Worm (Caenorhabditis elegans) whole organism, L1 larva: Measurements from ENCODE around the gene rps-23.
A peak's percentile ranks its signal among the peaks of the same experiment; 100 is the strongest.

Experiments
- C04F5.9 ChIP-seq: sonication (generic microtip); optimal IDR thresholded peaks from 2 replicates; lab custom pipeline; 2016; ENCODE audit warnings: missing genetic modification characterization, missing compliant biosample characterization
- C34B4.2 ChIP-seq: sonication (generic microtip); optimal IDR thresholded peaks from 2 replicates; lab custom pipeline; 2017; ENCODE audit warnings: mild to moderate bottlenecking, missing genetic modification characterization, missing compliant biosample characterization
- F16B12.6 ChIP-seq: fragments of 150-350 bp; optimal IDR thresholded peaks from 2 replicates; lab custom pipeline; 2014; ENCODE audit warnings: missing biosample characterization, missing genetic modification characterization
- Y116A8C.19 ChIP-seq: sonication (generic microtip); optimal IDR thresholded peaks from 2 replicates; lab custom pipeline; 2016; ENCODE audit warnings: missing compliant biosample characterization, missing genetic modification characterization, borderline replicate concordance
- aha-1 ChIP-seq: fragments of 150-350 bp; optimal IDR thresholded peaks from 2 replicates; lab custom pipeline; 2014; ENCODE audit warnings: missing biosample characterization, missing genetic modification characterization
- alr-1 ChIP-seq: fragments of 200-800 bp; sonication (Bioruptor generic); optimal IDR thresholded peaks from 2 replicates; lab custom pipeline; 2018; ENCODE audit warnings: borderline replicate concordance, mild to moderate bottlenecking, missing genetic modification characterization, missing compliant biosample characterization
- ama-1 ChIP-seq: fragments of 150-350 bp; optimal IDR thresholded peaks from 2 replicates; lab custom pipeline; 2014
- blmp-1 ChIP-seq: fragments of 150-350 bp; optimal IDR thresholded peaks from 2 replicates; lab custom pipeline; 2014; ENCODE audit warnings: missing biosample characterization, missing genetic modification characterization
- ceh-63 ChIP-seq: fragments of 200-800 bp; sonication (Bioruptor generic); optimal IDR thresholded peaks from 2 replicates; lab custom pipeline; 2018; ENCODE audit warnings: mild to moderate bottlenecking, missing genetic modification characterization, missing compliant biosample characterization
- ceh-8 ChIP-seq: fragments of 200-800 bp; sonication (Bioruptor generic); optimal IDR thresholded peaks from 2 replicates; lab custom pipeline; 2018; ENCODE audit warnings: mild to moderate bottlenecking, missing genetic modification characterization, moderate library complexity, missing compliant biosample characterization
- ceh-82 ChIP-seq, 3 experiments: fragments of 150-350 bp in 1 of 3; sonication (generic microtip) in 2 of 3; optimal IDR thresholded peaks; 2 replicates each; lab custom pipeline; 2014 to 2017; ENCODE audit warnings: missing biosample characterization in 3 of 3, missing genetic modification characterization in 3 of 3
- ceh-88 ChIP-seq: fragments of 200-800 bp; sonication (Bioruptor generic); IDR thresholded peaks from 2 replicates; pipeline ENCODE4 v1.3.6; 2022; ENCODE audit warnings: missing genetic modification characterization, missing compliant biosample characterization
- ceh-90 ChIP-seq: sonication (generic microtip); optimal IDR thresholded peaks from 2 replicates; lab custom pipeline; 2016; ENCODE audit warnings: missing genetic modification characterization, missing compliant biosample characterization
- dpl-1 ChIP-seq, 3 experiments: fragments of 150-350 bp in 2 of 3; sonication (generic microtip) in 1 of 3; optimal IDR thresholded peaks; 2 replicates each; lab custom pipeline; 2014 to 2017; ENCODE audit warnings: missing biosample characterization in 3 of 3, missing genetic modification characterization in 3 of 3, missing genetic modification reagents in 3 of 3
- efl-3 ChIP-seq: fragments of 200-800 bp; sonication (Bioruptor generic); optimal IDR thresholded peaks from 2 replicates; lab custom pipeline; 2018; ENCODE audit warnings: mild to moderate bottlenecking, missing genetic modification characterization, missing compliant biosample characterization
- egl-27 ChIP-seq, 2 experiments: fragments of 150-350 bp in 1 of 2; sonication (generic microtip); optimal IDR thresholded peaks; 3 replicates each; lab custom pipeline; 2017 to 2018; ENCODE audit warnings: missing biosample characterization in 2 of 2, missing genetic modification characterization in 2 of 2, missing genetic modification reagents in 2 of 2
- elt-2 ChIP-seq: sonication (generic microtip); optimal IDR thresholded peaks from 2 replicates; lab custom pipeline; 2016; ENCODE audit warnings: missing genetic modification characterization, mild to moderate bottlenecking, inconsistent platforms, missing compliant biosample characterization, missing genetic modification reagents
- elt-3 ChIP-seq, 6 experiments: fragments of 150-350 bp in 1 of 6; sonication (generic microtip); optimal IDR thresholded peaks; 2 replicates each; lab custom pipeline; 2017 to 2018; ENCODE audit warnings: missing biosample characterization in 6 of 6, missing genetic modification characterization in 6 of 6, inconsistent platforms in 1 of 6
- ets-5 ChIP-seq: fragments of 200-800 bp; sonication (Bioruptor generic); IDR thresholded peaks from 2 replicates; pipeline ENCODE4 v1.3.6; 2022; ENCODE audit warnings: missing genetic modification characterization, missing compliant biosample characterization
- fkh-4 ChIP-seq: sonication (generic microtip); optimal IDR thresholded peaks from 2 replicates; lab custom pipeline; 2016; ENCODE audit warnings: missing compliant biosample characterization, missing genetic modification characterization, borderline replicate concordance
- fkh-8 ChIP-seq: sonication (generic microtip); optimal IDR thresholded peaks from 2 replicates; lab custom pipeline; 2016; ENCODE audit warnings: mild to moderate bottlenecking, missing genetic modification characterization, missing compliant biosample characterization
- grh-1 ChIP-seq: fragments of 200-800 bp; sonication (Bioruptor generic); IDR thresholded peaks from 2 replicates; pipeline ENCODE4 v1.3.6; 2022; ENCODE audit warnings: missing genetic modification reagents, missing genetic modification characterization, missing compliant biosample characterization
- hlh-17 ChIP-seq: fragments of 200-800 bp; sonication (Bioruptor generic); optimal IDR thresholded peaks from 2 replicates; lab custom pipeline; 2018; ENCODE audit warnings: missing genetic modification characterization, mild to moderate bottlenecking, missing compliant biosample characterization, moderate library complexity, borderline replicate concordance
- hlh-4 ChIP-seq: sonication (generic microtip); optimal IDR thresholded peaks from 2 replicates; lab custom pipeline; 2016; ENCODE audit warnings: mild to moderate bottlenecking, missing genetic modification characterization, missing compliant biosample characterization
- irx-1 ChIP-seq: sonication (generic microtip); optimal IDR thresholded peaks from 2 replicates; lab custom pipeline; 2016; ENCODE audit warnings: missing genetic modification characterization, missing compliant biosample characterization
- jun-1 ChIP-seq: fragments of 150-350 bp; optimal IDR thresholded peaks from 2 replicates; lab custom pipeline; 2014; ENCODE audit warnings: missing biosample characterization, missing genetic modification reagents, missing genetic modification characterization
- lin-14 ChIP-seq: fragments of 200-800 bp; sonication (Bioruptor generic); optimal IDR thresholded peaks from 2 replicates; lab custom pipeline; 2018; ENCODE audit warnings: mild to moderate bottlenecking, missing genetic modification characterization, moderate library complexity, missing compliant biosample characterization
- lin-35 ChIP-seq, 2 experiments: fragments of 150-350 bp; optimal IDR thresholded peaks; 2 replicates each; lab custom pipeline; 2014; ENCODE audit warnings: missing biosample characterization in 2 of 2, missing genetic modification characterization in 2 of 2, missing genetic modification reagents in 2 of 2
- lin-39 ChIP-seq: fragments of 150-350 bp; optimal IDR thresholded peaks from 2 replicates; lab custom pipeline; 2014; ENCODE audit warnings: missing biosample characterization, missing genetic modification reagents, missing genetic modification characterization
- lir-3 ChIP-seq: sonication (generic microtip); optimal IDR thresholded peaks from 2 replicates; lab custom pipeline; 2016; ENCODE audit warnings: mild to moderate bottlenecking, missing genetic modification characterization, moderate library complexity, missing compliant biosample characterization; ENCODE audit not compliant: poor library complexity
- lsy-2 ChIP-seq, 2 experiments: fragments of 150-350 bp; optimal IDR thresholded peaks; 2 replicates each; lab custom pipeline; 2014; ENCODE audit warnings: missing biosample characterization in 2 of 2, missing genetic modification characterization in 2 of 2
- mab-9 ChIP-seq: fragments of 200-800 bp; sonication (Bioruptor generic); IDR thresholded peaks from 2 replicates; pipeline ENCODE4 v1.3.6; 2022; ENCODE audit warnings: missing genetic modification reagents, missing genetic modification characterization, missing compliant biosample characterization
- mdl-1 ChIP-seq, 2 experiments: fragments of 150-350 bp; optimal IDR thresholded peaks; 2 replicates each; lab custom pipeline; 2014 to 2017; ENCODE audit warnings: missing biosample characterization in 2 of 2, missing genetic modification characterization in 2 of 2, inconsistent platforms in 1 of 2
- mef-2 ChIP-seq: fragments of 150-350 bp; optimal IDR thresholded peaks from 2 replicates; lab custom pipeline; 2014; ENCODE audit warnings: missing biosample characterization, missing genetic modification characterization
- nhr-11 ChIP-seq: fragments of 150-350 bp; optimal IDR thresholded peaks from 2 replicates; lab custom pipeline; 2014; ENCODE audit warnings: missing biosample characterization, missing genetic modification characterization
- nhr-20 ChIP-seq: sonication (generic microtip); optimal IDR thresholded peaks from 2 replicates; lab custom pipeline; 2016; ENCODE audit warnings: mild to moderate bottlenecking, missing genetic modification characterization, missing compliant biosample characterization
- nhr-237 ChIP-seq: fragments of 150-350 bp; optimal IDR thresholded peaks from 2 replicates; lab custom pipeline; 2014; ENCODE audit warnings: missing biosample characterization, missing genetic modification characterization
- nhr-77 ChIP-seq: fragments of 150-350 bp; optimal IDR thresholded peaks from 2 replicates; lab custom pipeline; 2014; ENCODE audit warnings: missing biosample characterization, missing genetic modification characterization
- nhr-84 ChIP-seq: sonication (generic microtip); optimal IDR thresholded peaks from 2 replicates; lab custom pipeline; 2017; ENCODE audit warnings: missing biosample characterization, missing genetic modification characterization
- nhr-85 ChIP-seq: sonication (generic microtip); peaks from one replicate; lab custom pipeline; 2016; ENCODE audit warnings: missing genetic modification characterization, inconsistent platforms, missing compliant biosample characterization
- nhr-90 ChIP-seq: sonication (generic microtip); optimal IDR thresholded peaks from 2 replicates; lab custom pipeline; 2016; ENCODE audit warnings: mild to moderate bottlenecking, missing genetic modification characterization, missing compliant biosample characterization; ENCODE audit not compliant: poor library complexity
- pag-3 ChIP-seq: sonication (generic microtip); optimal IDR thresholded peaks from 2 replicates; lab custom pipeline; 2017; ENCODE audit warnings: missing genetic modification characterization, mild to moderate bottlenecking, missing compliant biosample characterization, antibody characterized with exemption, borderline replicate concordance; ENCODE audit not compliant: insufficient read depth
- pax-3 ChIP-seq: fragments of 200-800 bp; sonication (Bioruptor generic); optimal IDR thresholded peaks from 2 replicates; lab custom pipeline; 2018; ENCODE audit warnings: mild to moderate bottlenecking, missing genetic modification characterization, moderate library complexity, missing compliant biosample characterization
- rnt-1 ChIP-seq: sonication (generic microtip); optimal IDR thresholded peaks from 2 replicates; lab custom pipeline; 2016; ENCODE audit warnings: mild to moderate bottlenecking, missing genetic modification characterization, moderate library complexity, missing compliant biosample characterization
- skn-1 ChIP-seq: fragments of 150-350 bp; optimal IDR thresholded peaks from 2 replicates; lab custom pipeline; 2014; ENCODE audit warnings: missing biosample characterization, missing genetic modification characterization
- sox-4 ChIP-seq: sonication (generic microtip); optimal IDR thresholded peaks from 2 replicates; lab custom pipeline; 2016; ENCODE audit warnings: missing genetic modification characterization, missing compliant biosample characterization
- sptf-1 ChIP-seq: fragments of 150-350 bp; optimal IDR thresholded peaks from 2 replicates; lab custom pipeline; 2014; ENCODE audit warnings: missing biosample characterization, missing genetic modification characterization
- tlp-1 ChIP-seq: fragments of 150-350 bp; optimal IDR thresholded peaks from 2 replicates; lab custom pipeline; 2014; ENCODE audit warnings: missing biosample characterization, missing genetic modification characterization
- unc-130 ChIP-seq: fragments of 150-350 bp; optimal IDR thresholded peaks from 2 replicates; lab custom pipeline; 2017; ENCODE audit warnings: missing biosample characterization, missing genetic modification characterization, inconsistent platforms
- unc-62 ChIP-seq: fragments of 150-350 bp; optimal IDR thresholded peaks from 2 replicates; lab custom pipeline; 2014; ENCODE audit warnings: missing biosample characterization, missing genetic modification reagents, missing genetic modification characterization
- unc-98 ChIP-seq: fragments of 200-800 bp; sonication (Bioruptor generic); IDR thresholded peaks from 2 replicates; pipeline ENCODE4 v1.3.6; 2022; ENCODE audit warnings: missing genetic modification characterization, missing compliant biosample characterization
- ztf-4 ChIP-seq: fragments of 150-350 bp; optimal IDR thresholded peaks from 2 replicates; lab custom pipeline; 2014; ENCODE audit warnings: missing biosample characterization, missing genetic modification characterization

Gene rps-23

DNA sequence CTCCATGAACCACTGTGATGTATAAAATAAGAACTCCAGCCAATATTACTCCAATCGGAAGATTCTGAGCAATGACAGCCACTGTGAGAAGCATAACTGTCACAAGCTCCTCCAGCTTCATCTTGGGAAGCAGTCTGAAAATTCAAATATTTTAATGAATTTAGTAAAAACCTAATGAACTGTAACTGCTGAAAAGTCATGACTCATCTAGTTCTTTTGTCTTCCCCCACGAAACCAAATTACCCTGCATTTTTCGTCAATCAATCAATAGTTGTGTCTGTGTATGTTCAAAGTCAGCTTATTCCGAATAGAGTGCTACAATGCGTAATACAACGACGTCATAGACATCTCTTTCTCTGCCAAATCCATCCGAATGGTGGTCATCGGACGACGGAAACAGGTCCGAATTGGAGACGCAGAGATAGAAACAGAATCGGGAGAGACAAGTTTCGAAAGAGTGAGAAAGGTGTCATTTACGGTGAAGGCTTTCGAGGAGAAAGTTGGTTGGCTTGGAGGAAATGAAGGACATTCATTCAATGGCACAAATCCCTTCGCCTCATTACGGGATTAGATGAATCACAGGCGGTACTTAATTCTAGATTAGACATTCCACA, 5.9 kb upstream of the rps-23 start (continued):
- TF ChIP-seq nhr-90 (tag; lab: Kevin White, UChicago) (peak; percentile 19), nhr-11 (tag; lab: Kevin White, UChicago) (no peak), lir-3 (tag; lab: Kevin White, UChicago) (no peak), skn-1 (tag; lab: Kevin White, UChicago) (no peak), fkh-8 (tag; lab: Kevin White, UChicago) (no peak), unc-62 (GFP tag; lab: Kevin White, UChicago) (no peak), hlh-4 (tag; lab: Kevin White, UChicago) (no peak), nhr-85 (tag; lab: Kevin White, UChicago) (peak; percentile 80), nhr-84 (tag; lab: Kevin White, UChicago) (no peak), ceh-90 (tag; lab: Kevin White, UChicago) (no peak), pag-3 (tag; lab: Kevin White, UChicago) (no peak), mdl-1 (tag; optimal IDR thresholded peaks at IDR 0.05; lab: Kevin White, UChicago) (no peak), lin-14 (GFP tag; lab: Kevin White, UChicago) (no peak), C04F5.9 (tag; lab: Kevin White, UChicago) (no peak), unc-130 (no peak), pax-3 (tag; lab: Kevin White, UChicago) (no peak), ceh-63 (GFP tag; lab: Kevin White, UChicago) (no peak), mab-9 (GFP tag; lab: Robert Waterston, UW) (no peak), ceh-82 (tag; optimal IDR thresholded peaks at IDR 0.05; lab: Kevin White, UChicago) (no peak), elt-2 (tag; lab: Kevin White, UChicago) (no peak), ceh-8 (GFP tag; lab: Kevin White, UChicago) (no peak), tlp-1 (tag; lab: Kevin White, UChicago) (no peak), lin-39 (tag; lab: Kevin White, UChicago) (no peak), efl-3 (GFP tag; lab: Kevin White, UChicago) (no peak), ceh-88 (GFP tag; lab: Robert Waterston, UW) (no peak), ama-1 (lab: Kevin White, UChicago) (no peak), blmp-1 (tag; lab: Kevin White, UChicago) (peak; percentile 99), ztf-4 (tag; lab: Kevin White, UChicago) (peak; percentile 56), C34B4.2 (tag; lab: Kevin White, UChicago) (no peak), hlh-17 (GFP tag; lab: Kevin White, UChicago) (no peak), lin-35 (GFP tag; optimal IDR thresholded peaks at IDR 0.05; lab: Kevin White, UChicago) (peak in 1 of 2 experiments; percentile 50), jun-1 (tag; lab: Kevin White, UChicago) (peak; percentile 15), fkh-4 (no peak), nhr-20 (tag; lab: Kevin White, UChicago) (peak; percentile 15), ets-5 (GFP tag; lab: Robert Waterston, UW) (no peak), egl-27 (tag; optimal IDR thresholded peaks at IDR 0.05; lab: Kevin White, UChicago) (no peak), mef-2 (no peak), sox-4 (tag; lab: Kevin White, UChicago) (no peak), elt-3 (tag; optimal IDR thresholded peaks at IDR 0.05; lab: Kevin White, UChicago) (peak in 1 of 6 experiments; percentile 28), unc-98 (GFP tag; lab: Robert Waterston, UW) (no peak), rnt-1 (tag; lab: Kevin White, UChicago) (no peak), irx-1 (tag; lab: Kevin White, UChicago) (no peak), nhr-237 (tag; lab: Kevin White, UChicago) (no peak), aha-1 (no peak), Y116A8C.19 (tag; lab: Kevin White, UChicago) (no peak), nhr-77 (no peak), dpl-1 (GFP tag; optimal IDR thresholded peaks at IDR 0.05; lab: Kevin White, UChicago) (peak in 2 of 3 experiments; percentile 0 to 33), alr-1 (tag; lab: Kevin White, UChicago) (no peak), lsy-2 (tag; optimal IDR thresholded peaks at IDR 0.05; lab: Kevin White, UChicago) (peak; percentile 16 to 54), F16B12.6 (tag; lab: Kevin White, UChicago) (no peak), sptf-1 (tag; lab: Kevin White, UChicago) (no peak), grh-1 (GFP tag; lab: Robert Waterston, UW) (peak; percentile 67)
